Fruit fly (Drosophila melanogaster) whole organism, prepupa: ENCODE measurements around the gene Rrp47.
A peak's percentile ranks its signal among the peaks of the same experiment; 100 is the strongest.

Source experiments
- Blimp-1 ChIP-seq: fragments of 200-800 bp; sonication (Bioruptor generic); optimal IDR thresholded peaks from 3 replicates; lab custom pipeline; 2017; ENCODE audit warnings: missing biosample characterization, missing genetic modification characterization, mild to moderate bottlenecking, moderate library complexity, missing genetic modification reagents
- CG10669 ChIP-seq: fragments of 200-800 bp; sonication (Bioruptor generic); optimal IDR thresholded peaks from 3 replicates; lab custom pipeline; 2018; ENCODE audit warnings: missing biosample characterization, mild to moderate bottlenecking, missing genetic modification characterization, moderate library complexity
- CG11294 ChIP-seq: fragments of 200-800 bp; sonication (Bioruptor generic); IDR thresholded peaks from 2 replicates; pipeline ENCODE4 v1.3.6; 2022; ENCODE audit warnings: missing biosample characterization, missing genetic modification characterization
- CG11762 ChIP-seq: fragments of 200-800 bp; sonication (Bioruptor generic); optimal IDR thresholded peaks from 3 replicates; lab custom pipeline; 2016; ENCODE audit warnings: missing biosample characterization, missing genetic modification characterization; ENCODE audit not compliant: insufficient read depth
- CG1621 ChIP-seq: fragments of 200-800 bp; sonication (Bioruptor generic); optimal IDR thresholded peaks from 3 replicates; lab custom pipeline; 2018; ENCODE audit warnings: missing biosample characterization, mild to moderate bottlenecking, missing genetic modification characterization
- CG31627 ChIP-seq: fragments of 200-800 bp; sonication (Bioruptor generic); optimal IDR thresholded peaks from 3 replicates; lab custom pipeline; 2016; ENCODE audit warnings: missing biosample characterization, missing genetic modification characterization
- CG32006 ChIP-seq: fragments of 200-800 bp; sonication (Bioruptor generic); optimal IDR thresholded peaks from 3 replicates; lab custom pipeline; 2017; ENCODE audit warnings: missing biosample characterization, mild to moderate bottlenecking, missing genetic modification characterization
- CG34406 ChIP-seq: fragments of 200-800 bp; sonication (Bioruptor generic); optimal IDR thresholded peaks from 3 replicates; lab custom pipeline; 2016; ENCODE audit warnings: missing biosample characterization, missing genetic modification characterization
- CG4318 ChIP-seq: fragments of 200-800 bp; sonication (Bioruptor generic); optimal IDR thresholded peaks from 3 replicates; lab custom pipeline; 2017; ENCODE audit warnings: missing biosample characterization, mild to moderate bottlenecking, missing genetic modification characterization
- CG6276 ChIP-seq: fragments of 200-800 bp; sonication (Bioruptor generic); optimal IDR thresholded peaks from 2 replicates; lab custom pipeline; 2017; ENCODE audit warnings: missing biosample characterization, mild to moderate bottlenecking, missing genetic modification characterization
- CG6792 ChIP-seq: fragments of 200-800 bp; sonication (Bioruptor generic); optimal IDR thresholded peaks from 3 replicates; lab custom pipeline; 2016; ENCODE audit warnings: missing biosample characterization, missing genetic modification characterization
- CG7368 ChIP-seq: fragments of 200-800 bp; sonication (Bioruptor generic); optimal IDR thresholded peaks from 3 replicates; lab custom pipeline; 2016; ENCODE audit warnings: missing biosample characterization, missing genetic modification characterization
- CG8119 ChIP-seq: fragments of 200-800 bp; sonication (Bioruptor generic); IDR thresholded peaks from 3 replicates; pipeline ENCODE4 v1.3.6; 2022; ENCODE audit warnings: missing biosample characterization, missing genetic modification characterization
- CG8632 ChIP-seq: fragments of 200-800 bp; sonication (Bioruptor generic); optimal IDR thresholded peaks from 3 replicates; lab custom pipeline; 2016; ENCODE audit warnings: missing biosample characterization, missing genetic modification characterization
- Eip75B ChIP-seq: fragments of 200-800 bp; sonication (Bioruptor generic); optimal IDR thresholded peaks from 3 replicates; lab custom pipeline; 2016; ENCODE audit warnings: missing biosample characterization, missing genetic modification characterization
- Eip93F ChIP-seq: fragments of 200-800 bp; sonication (Bioruptor generic); optimal IDR thresholded peaks from 2 replicates; lab custom pipeline; 2016; ENCODE audit warnings: missing biosample characterization, mild to moderate bottlenecking, missing genetic modification characterization
- Ets21C ChIP-seq: fragments of 200-800 bp; sonication (Bioruptor generic); optimal IDR thresholded peaks from 3 replicates; lab custom pipeline; 2016; ENCODE audit warnings: missing biosample characterization, missing genetic modification characterization
- Ets96B ChIP-seq: fragments of 200-800 bp; optimal IDR thresholded peaks from 2 replicates; lab custom pipeline; 2019; ENCODE audit warnings: missing biosample characterization, mild to moderate bottlenecking, missing genetic modification characterization, moderate library complexity
- Hr38 ChIP-seq: sonication (Bioruptor generic); optimal IDR thresholded peaks from 2 replicates; lab custom pipeline; 2016; ENCODE audit warnings: missing biosample characterization, missing genetic modification characterization
- Lpt ChIP-seq: fragments of 200-800 bp; sonication (Bioruptor generic); optimal IDR thresholded peaks from 3 replicates; lab custom pipeline; 2016; ENCODE audit warnings: missing biosample characterization, missing genetic modification characterization
- Met ChIP-seq: fragments of 200-800 bp; sonication (Bioruptor generic); optimal IDR thresholded peaks from 3 replicates; lab custom pipeline; 2016; ENCODE audit warnings: missing biosample characterization, missing genetic modification characterization
- Sox14 ChIP-seq: fragments of 200-800 bp; sonication (Bioruptor generic); optimal IDR thresholded peaks from 3 replicates; lab custom pipeline; 2016; ENCODE audit warnings: missing biosample characterization, missing genetic modification characterization
- Sox15 ChIP-seq: fragments of 200-800 bp; sonication (Bioruptor generic); optimal IDR thresholded peaks from 3 replicates; lab custom pipeline; 2016; ENCODE audit warnings: missing biosample characterization, missing genetic modification characterization
- achi ChIP-seq: fragments of 200-800 bp; sonication (Bioruptor generic); optimal IDR thresholded peaks from 3 replicates; lab custom pipeline; 2016; ENCODE audit warnings: missing biosample characterization, missing genetic modification characterization
- acj6 ChIP-seq: fragments of 200-800 bp; sonication (Bioruptor generic); optimal IDR thresholded peaks from 3 replicates; lab custom pipeline; 2016; ENCODE audit warnings: missing biosample characterization, missing genetic modification characterization
- dsx ChIP-seq: fragments of 200-800 bp; optimal IDR thresholded peaks from 3 replicates; lab custom pipeline; 2019; ENCODE audit warnings: missing biosample characterization, mild to moderate bottlenecking, missing genetic modification characterization, moderate library complexity; ENCODE audit not compliant: poor library complexity, severe bottlenecking
- eg ChIP-seq: fragments of 200-800 bp; sonication (Bioruptor generic); IDR thresholded peaks from 3 replicates; pipeline ENCODE4 v1.3.6; 2022; ENCODE audit warnings: missing biosample characterization, missing genetic modification characterization
- fd59A ChIP-seq: fragments of 200-800 bp; sonication (Bioruptor generic); optimal IDR thresholded peaks from 2 replicates; lab custom pipeline; 2017; ENCODE audit warnings: missing biosample characterization, mild to moderate bottlenecking, missing genetic modification characterization, missing genetic modification reagents
- fkh ChIP-seq: fragments of 200-800 bp; sonication (Bioruptor generic); optimal IDR thresholded peaks from 3 replicates; lab custom pipeline; 2017; ENCODE audit warnings: missing biosample characterization, mild to moderate bottlenecking, missing genetic modification characterization, moderate library complexity
- net ChIP-seq: fragments of 200-800 bp; sonication (Bioruptor generic); optimal IDR thresholded peaks from 3 replicates; lab custom pipeline; 2016; ENCODE audit warnings: missing biosample characterization, missing genetic modification characterization
- salr ChIP-seq, 2 experiments: fragments of 200-800 bp; sonication (Bioruptor generic); optimal IDR thresholded peaks; 3 replicates each; lab custom pipeline; 2016 to 2018; ENCODE audit warnings: missing biosample characterization in 2 of 2, missing genetic modification characterization in 2 of 2, mild to moderate bottlenecking in 1 of 2
- ss ChIP-seq, 2 experiments: fragments of 200-800 bp; sonication (Bioruptor generic); optimal IDR thresholded peaks; 2 replicates in 1 of 2; 3 replicates in 1 of 2; lab custom pipeline; 2017 to 2018; ENCODE audit warnings: mild to moderate bottlenecking in 2 of 2, missing biosample characterization in 2 of 2, missing genetic modification characterization in 2 of 2, moderate library complexity in 1 of 2
- svp ChIP-seq: fragments of 200-800 bp; sonication (Bioruptor generic); peaks from one replicate; lab custom pipeline; 2016; ENCODE audit warnings: missing biosample characterization, missing genetic modification characterization
- topi ChIP-seq: fragments of 200-800 bp; sonication (Bioruptor generic); optimal IDR thresholded peaks from 3 replicates; lab custom pipeline; 2016; ENCODE audit warnings: missing biosample characterization, missing genetic modification characterization
- vri ChIP-seq: fragments of 200-800 bp; sonication (Bioruptor generic); optimal IDR thresholded peaks from 3 replicates; lab custom pipeline; 2016; ENCODE audit warnings: missing biosample characterization, mild to moderate bottlenecking, missing genetic modification characterization

Gene Rrp47

DNA sequence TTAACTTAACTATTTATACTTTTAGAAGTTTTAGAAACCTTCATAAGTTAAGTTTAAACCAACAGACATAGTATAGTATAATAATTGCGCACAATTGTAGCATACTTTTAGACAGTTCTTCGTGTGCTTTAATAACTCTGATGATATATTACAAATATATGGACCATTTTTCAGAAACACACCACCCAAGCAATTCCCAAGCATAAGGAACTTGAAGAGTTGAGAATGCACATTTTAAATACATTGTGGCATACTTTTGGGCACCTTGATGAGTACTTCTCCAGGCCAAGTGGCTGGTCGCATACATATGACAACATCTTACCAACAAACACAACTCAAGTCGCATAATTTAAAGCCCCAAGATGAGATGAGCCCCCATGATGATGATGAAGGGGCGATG is 24.9 kb downstream of the Rrp47 start:
- TF ChIP-seq CG31627: no peak
- no peak for TF ChIP-seq CG8119 (GFP tag; lab: Robert Waterston, UW)
- no peak for TF ChIP-seq vri (GFP tag; lab: Kevin White, UChicago)
- TF ChIP-seq CG6276 (GFP tag; lab: Kevin White, UChicago): no peak
- TF ChIP-seq fd59A: no peak
- no peak for TF ChIP-seq topi
- no peak for TF ChIP-seq CG11762
- no peak for TF ChIP-seq Sox14 (GFP tag; lab: Kevin White, UChicago)
- no peak for TF ChIP-seq Ets21C (GFP tag; lab: Kevin White, UChicago)
- TF ChIP-seq Lpt: no peak
- no peak for TF ChIP-seq svp (GFP tag; lab: Kevin White, UChicago)
- TF ChIP-seq CG10669: no peak
- TF ChIP-seq Hr38 (GFP tag; lab: Kevin White, UChicago): no peak

DNA sequence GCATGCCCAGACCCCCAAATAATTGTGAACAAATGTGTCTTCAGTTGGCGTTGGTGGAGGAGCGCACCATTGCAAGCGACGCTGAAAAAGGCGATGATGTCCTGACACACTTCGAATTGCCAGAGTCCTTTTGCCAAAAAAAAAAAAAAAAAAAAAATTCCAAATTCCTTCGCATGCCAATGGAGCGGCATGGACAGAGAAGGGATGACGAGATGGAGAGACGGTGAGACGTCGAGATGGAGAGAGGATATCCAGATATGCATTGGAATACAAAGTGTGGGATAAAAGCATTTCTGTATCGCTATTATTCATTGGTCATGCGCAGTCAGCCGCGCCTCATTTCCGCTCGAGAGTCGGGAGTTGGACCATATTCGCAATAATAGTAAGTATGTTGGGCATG is 26.9 kb downstream of the Rrp47 start:
- TF ChIP-seq Ets21C (GFP tag; lab: Kevin White, UChicago) (no peak), vri (GFP tag; lab: Kevin White, UChicago) (no peak), CG32006 (GFP tag; lab: Kevin White, UChicago) (no peak), dsx (GFP tag; lab: Kevin White, UChicago) (no peak), svp (GFP tag; lab: Kevin White, UChicago) (peak; percentile 3)

DNA sequence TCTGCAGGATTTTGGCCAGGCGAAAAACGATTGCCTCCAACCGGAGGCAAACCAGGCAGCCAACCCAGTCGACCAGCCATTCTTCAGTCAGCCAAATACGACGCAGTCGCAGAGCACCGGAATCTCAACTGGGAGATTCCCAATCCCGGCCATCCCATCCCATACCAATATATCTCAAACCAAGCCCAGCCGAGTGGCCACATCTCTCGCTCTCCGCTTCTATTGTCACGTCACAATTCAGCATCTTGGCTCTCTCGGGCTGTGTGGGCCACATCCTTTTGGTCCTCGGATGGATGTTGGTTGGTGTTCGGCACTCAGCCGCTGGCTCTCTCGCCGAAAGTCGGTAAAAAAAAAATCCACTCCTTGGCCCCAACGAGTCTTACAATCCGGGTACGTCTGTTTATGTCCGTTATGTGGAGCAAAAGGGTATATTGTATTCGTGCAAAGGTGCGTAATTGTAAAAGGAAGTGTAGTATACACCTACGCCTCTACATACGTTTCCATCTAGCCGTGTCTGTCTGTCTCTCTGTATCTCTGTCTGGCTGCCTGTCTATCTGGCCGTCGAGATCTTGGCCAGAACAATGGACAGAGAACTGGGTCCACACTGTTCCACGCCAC is 28.6 kb downstream of the Rrp47 start, which contains the start of gene mmd:
Gene mmd (minus strand): TSS at position 3 of the 618 bp plus-strand sequence.
- TF ChIP-seq Eip75B (GFP tag; lab: Kevin White, UChicago) (no peak), Met (GFP tag; lab: Kevin White, UChicago) (no peak), Ets21C (GFP tag; lab: Kevin White, UChicago) (no peak), eg (GFP tag; lab: Robert Waterston, UW) (no peak), CG11762 (no peak), achi (no peak), ss (GFP tag; optimal IDR thresholded peaks at IDR 0.05; lab: Kevin White, UChicago) (no peak), CG7368 (GFP tag; lab: Kevin White, UChicago) (no peak), fkh (GFP tag; lab: Kevin White, UChicago) (no peak), salr (GFP tag; optimal IDR thresholded peaks at IDR 0.05; lab: Kevin White, UChicago) (no peak), CG11294 (GFP tag; lab: Robert Waterston, UW) (no peak), Blimp-1 (GFP tag; lab: Kevin White, UChicago) (no peak)

DNA sequence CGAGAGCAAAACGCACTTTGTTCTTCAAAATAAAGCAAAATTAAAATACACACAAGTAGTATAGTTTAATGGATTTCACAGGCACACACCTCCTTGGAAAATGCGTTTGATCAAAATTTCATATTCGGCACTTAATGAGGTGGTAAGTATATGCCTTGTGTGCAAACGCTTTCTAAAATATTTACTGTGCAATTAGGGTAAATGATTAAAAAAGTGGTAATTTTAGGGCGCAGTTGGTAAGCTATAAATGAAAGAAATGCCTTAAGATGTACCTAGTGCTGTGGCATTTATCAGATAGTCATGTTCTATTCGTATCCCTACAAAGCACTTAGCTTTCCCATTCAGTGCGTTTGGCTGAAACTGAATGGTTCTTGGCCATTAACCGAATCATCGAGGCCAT is 29.4 kb downstream of the Rrp47 start, which contains the start of gene Or13a:
Gene Or13a (plus strand): TSS at position 301 of the 400 bp plus-strand sequence.
- TF ChIP-seq CG34406 (GFP tag; lab: Kevin White, UChicago) (no peak), Sox15 (GFP tag; lab: Kevin White, UChicago) (no peak)

DNA sequence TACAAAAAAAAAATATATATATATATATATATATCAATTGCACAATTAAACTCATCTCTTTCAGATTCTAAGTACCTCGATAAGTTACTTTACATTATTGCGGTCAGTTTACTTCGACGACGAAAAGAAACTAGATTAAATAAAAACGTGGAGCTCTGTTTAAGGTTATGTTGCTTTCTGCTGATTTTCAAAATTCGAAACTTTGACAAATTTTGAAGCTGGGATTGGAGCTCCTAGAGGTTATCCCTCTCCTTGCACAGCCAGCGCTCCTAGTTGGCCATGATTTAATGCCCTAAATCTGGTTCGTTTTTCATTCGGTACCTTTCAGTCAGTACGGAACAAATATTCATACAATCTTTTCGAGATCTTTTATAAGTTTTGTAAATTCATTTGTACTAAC is 31.9 kb downstream of the Rrp47 start, which contains the start of gene CG42766:
Gene CG42766 (plus strand): TSS at position 301 of the 400 bp plus-strand sequence.
- TF ChIP-seq CG11762 (no peak), net (GFP tag; lab: Kevin White, UChicago) (no peak), acj6 (GFP tag; lab: Kevin White, UChicago) (no peak), achi (no peak), CG8632 (no peak), Ets96B (no peak), CG4318 (no peak), Ets21C (GFP tag; lab: Kevin White, UChicago) (no peak), Eip93F (GFP tag; lab: Kevin White, UChicago) (no peak), eg (GFP tag; lab: Robert Waterston, UW) (no peak), CG6792 (GFP tag; lab: Kevin White, UChicago) (no peak), CG31627 (no peak), Sox14 (GFP tag; lab: Kevin White, UChicago) (no peak), CG34406 (GFP tag; lab: Kevin White, UChicago) (no peak), CG1621 (tag; lab: Kevin White, UChicago) (no peak)
